Worm (Caenorhabditis elegans) whole organism, L4 larva: ENCODE data around the gene F59A7.2.
A peak's percentile ranks its signal among the peaks of the same experiment; 100 is the strongest.

Experiments
- F37D6.2 ChIP-seq: sonication (generic microtip); optimal IDR thresholded peaks from 2 replicates; lab custom pipeline; 2016; ENCODE audit warnings: mild to moderate bottlenecking, missing genetic modification characterization, missing compliant biosample characterization
- F44E2.7 ChIP-seq: fragments of 200-800 bp; sonication (Bioruptor generic); IDR thresholded peaks from 2 replicates; pipeline ENCODE4 v2.1.2; 2022; ENCODE audit warnings: missing genetic modification characterization, missing compliant biosample characterization
- Y75B8A.6 ChIP-seq: fragments of 200-800 bp; sonication (Bioruptor generic); IDR thresholded peaks from 2 replicates; pipeline ENCODE4 v1.3.6; 2022; ENCODE audit warnings: missing genetic modification reagents, missing genetic modification characterization, missing compliant biosample characterization
- ZK337.2 ChIP-seq: fragments of 200-800 bp; sonication (Bioruptor generic); IDR thresholded peaks from 2 replicates; pipeline ENCODE4 v1.3.6; 2022; ENCODE audit warnings: missing genetic modification reagents, missing genetic modification characterization, missing compliant biosample characterization
- aha-1 ChIP-seq: fragments of 150-350 bp; peaks from one replicate; lab custom pipeline; 2014; ENCODE audit warnings: missing biosample characterization, missing genetic modification characterization
- arid-1 ChIP-seq: fragments of 200-800 bp; sonication (Bioruptor generic); conservative IDR thresholded peaks from 2 replicates; pipeline ENCODE4 v1.3.6; 2022; ENCODE audit warnings: missing genetic modification reagents, missing genetic modification characterization, missing compliant biosample characterization
- attf-4 ChIP-seq: sonication (generic microtip); optimal IDR thresholded peaks from 3 replicates; lab custom pipeline; 2017; ENCODE audit warnings: missing biosample characterization, missing genetic modification characterization
- ceh-32 ChIP-seq: sonication (generic microtip); optimal IDR thresholded peaks from 2 replicates; lab custom pipeline; 2016; ENCODE audit warnings: mild to moderate bottlenecking, missing genetic modification characterization, missing compliant biosample characterization; ENCODE audit not compliant: poor library complexity
- ces-1 ChIP-seq: fragments of 150-350 bp; sonication (generic microtip); optimal IDR thresholded peaks from 4 replicates; lab custom pipeline; 2014; ENCODE audit warnings: missing biosample characterization, missing genetic modification reagents, missing genetic modification characterization
- cey-2 ChIP-seq: sonication (generic microtip); optimal IDR thresholded peaks from 3 replicates; lab custom pipeline; 2017; ENCODE audit warnings: missing genetic modification characterization, mild to moderate bottlenecking, missing compliant biosample characterization, antibody characterized with exemption, borderline replicate concordance; ENCODE audit not compliant: insufficient read depth
- daf-19 ChIP-seq: fragments of 200-800 bp; sonication (Bioruptor generic); conservative IDR thresholded peaks from 2 replicates; pipeline ENCODE4 v1.3.6; 2022; ENCODE audit warnings: missing genetic modification characterization, missing compliant biosample characterization
- daf-8 ChIP-seq: fragments of 200-800 bp; sonication (Bioruptor generic); IDR thresholded peaks from 2 replicates; pipeline ENCODE4 v1.3.6; 2022; ENCODE audit warnings: missing genetic modification characterization, missing compliant biosample characterization
- dmd-6 ChIP-seq: fragments of 200-800 bp; sonication (Bioruptor generic); IDR thresholded peaks from 2 replicates; pipeline ENCODE4 v1.3.6; 2022; ENCODE audit warnings: missing genetic modification reagents, missing genetic modification characterization, missing compliant biosample characterization
- dve-1 ChIP-seq: sonication (generic microtip); optimal IDR thresholded peaks from 2 replicates; lab custom pipeline; 2017; ENCODE audit warnings: antibody characterized with exemption, mild to moderate bottlenecking, missing genetic modification characterization, missing compliant biosample characterization; ENCODE audit not compliant: insufficient read depth
- egl-27 ChIP-seq: sonication (generic microtip); optimal IDR thresholded peaks from 3 replicates; lab custom pipeline; 2017; ENCODE audit warnings: missing biosample characterization, missing genetic modification reagents, missing genetic modification characterization
- gei-8 ChIP-seq: fragments of 200-800 bp; sonication (Bioruptor generic); optimal IDR thresholded peaks from 2 replicates; lab custom pipeline; 2018; ENCODE audit warnings: mild to moderate bottlenecking, missing genetic modification characterization, missing compliant biosample characterization
- hif-1 ChIP-seq, 2 experiments: sonication (generic microtip); optimal IDR thresholded peaks; 2 replicates each; lab custom pipeline; 2016 to 2017; ENCODE audit warnings: missing compliant biosample characterization in 2 of 2, missing genetic modification characterization in 2 of 2, missing genetic modification reagents in 2 of 2, missing genotype in 2 of 2, mild to moderate bottlenecking in 1 of 2
- hlh-11 ChIP-seq: fragments of 200-800 bp; sonication (Bioruptor generic); optimal IDR thresholded peaks from 2 replicates; lab custom pipeline; 2018; ENCODE audit warnings: mild to moderate bottlenecking, missing genetic modification characterization, missing compliant biosample characterization
- lin-1 ChIP-seq: fragments of 200-800 bp; sonication (Bioruptor generic); IDR thresholded peaks from 2 replicates; pipeline ENCODE4 v1.3.6; 2022; ENCODE audit warnings: missing genetic modification reagents, missing genetic modification characterization, missing compliant biosample characterization
- lin-15B ChIP-seq: fragments of 150-350 bp; sonication (generic microtip); optimal IDR thresholded peaks from 3 replicates; lab custom pipeline; 2014; ENCODE audit warnings: missing biosample characterization, missing genetic modification characterization
- lin-38 ChIP-seq: fragments of 200-800 bp; sonication (Bioruptor generic); IDR thresholded peaks from 2 replicates; pipeline ENCODE4 v1.3.6; 2022; ENCODE audit warnings: missing genetic modification reagents, missing genetic modification characterization, missing compliant biosample characterization
- lir-3 ChIP-seq: sonication (generic microtip); optimal IDR thresholded peaks from 2 replicates; lab custom pipeline; 2016; ENCODE audit warnings: mild to moderate bottlenecking, missing genetic modification characterization, missing compliant biosample characterization
- lsy-2 ChIP-seq, 2 experiments: fragments of 150-350 bp in 1 of 2; sonication (generic microtip) in 1 of 2; optimal IDR thresholded peaks; 2 replicates each; lab custom pipeline; 2014 to 2017; ENCODE audit warnings: missing biosample characterization in 2 of 2, missing genetic modification characterization in 2 of 2
- mdl-1 ChIP-seq, 2 experiments: fragments of 150-350 bp in 1 of 2; sonication (generic microtip) in 1 of 2; optimal IDR thresholded peaks; 2 replicates each; lab custom pipeline; 2014 to 2017; ENCODE audit warnings: missing biosample characterization in 2 of 2, missing genetic modification characterization in 2 of 2
- mes-2 ChIP-seq: sonication (generic microtip); optimal IDR thresholded peaks from 2 replicates; lab custom pipeline; 2016; ENCODE audit warnings: missing genotype, mild to moderate bottlenecking, missing genetic modification characterization, missing compliant biosample characterization; ENCODE audit not compliant: poor library complexity, severe bottlenecking
- nhr-102 ChIP-seq: sonication (generic microtip); optimal IDR thresholded peaks from 2 replicates; lab custom pipeline; 2016; ENCODE audit warnings: mild to moderate bottlenecking, missing genetic modification characterization, moderate library complexity, missing compliant biosample characterization
- nhr-237 ChIP-seq: sonication (generic microtip); optimal IDR thresholded peaks from 2 replicates; lab custom pipeline; 2017; ENCODE audit warnings: missing biosample characterization, missing genetic modification characterization
- nhr-6 ChIP-seq: fragments of 150-350 bp; optimal IDR thresholded peaks from 2 replicates; lab custom pipeline; 2014; ENCODE audit warnings: missing biosample characterization, missing genetic modification characterization
- nhr-76 ChIP-seq: fragments of 150-350 bp; optimal IDR thresholded peaks from 2 replicates; lab custom pipeline; 2014; ENCODE audit warnings: missing biosample characterization, missing genetic modification characterization
- nhr-77 ChIP-seq: fragments of 150-350 bp; optimal IDR thresholded peaks from 2 replicates; lab custom pipeline; 2014; ENCODE audit warnings: missing biosample characterization, missing genetic modification characterization
- pha-4 ChIP-seq, 2 experiments: fragments of 150-350 bp in 1 of 2; fragments of 200-800 bp in 1 of 2; sonication (Bioruptor generic) in 1 of 2; IDR thresholded peaks in 1 of 2; optimal IDR thresholded peaks in 1 of 2; 2 replicates each; pipeline versions ENCODE4 v1.3.6 to Lab custom; 2014 to 2022; ENCODE audit warnings: missing genetic modification characterization in 2 of 2, missing genetic modification reagents in 2 of 2, missing biosample characterization in 1 of 2, missing compliant biosample characterization in 1 of 2
- pqm-1 ChIP-seq: sonication (generic microtip); optimal IDR thresholded peaks from 2 replicates; lab custom pipeline; 2017; ENCODE audit warnings: missing biosample characterization, missing genetic modification characterization
- rbr-2 ChIP-seq: sonication (generic microtip); optimal IDR thresholded peaks from 2 replicates; lab custom pipeline; 2016; ENCODE audit warnings: missing genotype, missing genetic modification characterization, missing compliant biosample characterization
- skn-1 ChIP-seq: fragments of 150-350 bp; optimal IDR thresholded peaks from 2 replicates; lab custom pipeline; 2014; ENCODE audit warnings: missing biosample characterization, missing genetic modification characterization
- spr-1 ChIP-seq: sonication (generic microtip); optimal IDR thresholded peaks from 2 replicates; lab custom pipeline; 2016; ENCODE audit warnings: mild to moderate bottlenecking, missing genetic modification characterization, missing compliant biosample characterization
- tag-97 ChIP-seq: fragments of 200-800 bp; sonication (Bioruptor generic); IDR thresholded peaks from 2 replicates; pipeline ENCODE4 v1.3.6; 2022; ENCODE audit warnings: missing genetic modification characterization, missing compliant biosample characterization
- unc-130 ChIP-seq: sonication (generic microtip); optimal IDR thresholded peaks from 2 replicates; lab custom pipeline; 2016; ENCODE audit warnings: missing genetic modification reagents, missing genetic modification characterization, missing compliant biosample characterization
- unc-39 ChIP-seq: sonication (generic microtip); optimal IDR thresholded peaks from 2 replicates; lab custom pipeline; 2017; ENCODE audit warnings: missing biosample characterization, missing genetic modification characterization
- unc-62 ChIP-seq, 3 experiments: fragments of 150-350 bp in 1 of 3; sonication (generic microtip); optimal IDR thresholded peaks in 2 of 3; peaks in 1 of 3; 1 replicate in 1 of 3; 2 replicates in 2 of 3; lab custom pipeline; 2014 to 2017; ENCODE audit warnings: missing biosample characterization in 3 of 3, missing genetic modification characterization in 3 of 3, missing genetic modification reagents in 3 of 3, missing genotype in 1 of 3
- zip-11 ChIP-seq: fragments of 200-800 bp; sonication (Bioruptor generic); IDR thresholded peaks from 2 replicates; pipeline ENCODE4 v1.3.6; 2022; ENCODE audit warnings: missing genetic modification characterization, missing compliant biosample characterization
- zip-2 ChIP-seq: fragments of 150-350 bp; optimal IDR thresholded peaks from 2 replicates; lab custom pipeline; 2014; ENCODE audit warnings: missing biosample characterization, missing genetic modification characterization

F59A7.2 gene

ce11 chrV:2008412-2008811 lies 7.9 kb downstream of the F59A7.2 start (continued):
- peak; percentile 70 for TF ChIP-seq nhr-102 (tag; lab: Kevin White, UChicago)
- peak; percentile 15 for TF ChIP-seq lin-15B (tag; lab: Kevin White, UChicago)

ce11 chrV:2004659-2005058 lies 11.7 kb downstream of the F59A7.2 start, which contains the start of gene cysl-4:
TSS of gene cysl-4 (plus strand) at chrV:2004959.
- TF ChIP-seq unc-62 (GFP tag; optimal IDR thresholded peaks at IDR 0.05 in 1 of 2; lab: Kevin White, UChicago) (peak in 1 of 2 experiments; percentile 16), unc-62 (tag; optimal IDR thresholded peaks at IDR 0.05; lab: Kevin White, UChicago) (no peak), nhr-77 (tag; lab: Kevin White, UChicago) (no peak)
- TF ChIP-seq, all 104 proteins: peak for 1

ce11 chrV:2004229-2004628 lies 12.1 kb downstream of the F59A7.2 start, which contains the start of gene clec-206:
TSS of gene clec-206 (minus strand) at chrV:2004329.
- TF ChIP-seq ceh-32 (tag; lab: Kevin White, UChicago) (no peak), daf-8 (GFP tag; lab: Robert Waterston, UW) (no peak), F37D6.2 (tag; lab: Kevin White, UChicago) (no peak), unc-39 (tag; lab: Kevin White, UChicago) (no peak), lin-38 (GFP tag; lab: Robert Waterston, UW) (no peak), hif-1 (tag; optimal IDR thresholded peaks at IDR 0.05; lab: Kevin White, UChicago) (no peak), zip-11 (GFP tag; lab: Robert Waterston, UW) (no peak), lsy-2 (tag; optimal IDR thresholded peaks at IDR 0.05; lab: Kevin White, UChicago) (no peak), mes-2 (tag; lab: Kevin White, UChicago) (no peak), ces-1 (GFP tag; lab: Kevin White, UChicago) (no peak), attf-4 (tag; lab: Kevin White, UChicago) (no peak), lin-1 (no peak), ZK337.2 (GFP tag; lab: Robert Waterston, UW) (no peak), nhr-102 (tag; lab: Kevin White, UChicago) (no peak), Y75B8A.6 (no peak), nhr-77 (tag; lab: Kevin White, UChicago) (no peak), nhr-76 (tag; lab: Kevin White, UChicago) (no peak)

ce11 chrV:1999531-2000094 lies 16.7 kb downstream of the F59A7.2 start, which contains the start of gene alh-5:
TSS of gene alh-5 (minus strand) at chrV:1999581.
- TF ChIP-seq nhr-77 (tag; lab: Kevin White, UChicago) (peak; percentile 55), mdl-1 (tag; optimal IDR thresholded peaks at IDR 0.05; lab: Kevin White, UChicago) (no peak), lin-38 (GFP tag; lab: Robert Waterston, UW) (no peak), gei-8 (GFP tag; lab: Kevin White, UChicago) (no peak), daf-19 (GFP tag; lab: Robert Waterston, UW) (no peak), F37D6.2 (tag; lab: Kevin White, UChicago) (no peak), egl-27 (no peak), lsy-2 (tag; optimal IDR thresholded peaks at IDR 0.05; lab: Kevin White, UChicago) (no peak), tag-97 (GFP tag; lab: Robert Waterston, UW) (no peak), dve-1 (tag; lab: Kevin White, UChicago) (peak; percentile 58), lir-3 (tag; lab: Kevin White, UChicago) (no peak), arid-1 (no peak), nhr-237 (tag; lab: Kevin White, UChicago) (no peak), unc-130 (GFP tag; lab: Kevin White, UChicago) (no peak), spr-1 (tag; lab: Kevin White, UChicago) (no peak), pqm-1 (tag; lab: Kevin White, UChicago) (peak; percentile 5), hlh-11 (peak; percentile 31), aha-1 (tag; lab: Kevin White, UChicago) (peak; percentile 40), dmd-6 (GFP tag; lab: Robert Waterston, UW) (peak; percentile 35; the same call in 1 of the 2 replicates), F44E2.7 (GFP tag; lab: Robert Waterston, UW) (no peak), pha-4 (GFP tag; IDR thresholded peaks at IDR 0.05; lab: Robert Waterston, UW) (no peak), pha-4 (tag; optimal IDR thresholded peaks at IDR 0.05; lab: Kevin White, UChicago) (no peak), cey-2 (tag; lab: Kevin White, UChicago) (no peak), rbr-2 (tag; lab: Kevin White, UChicago) (no peak), zip-2 (tag; lab: Kevin White, UChicago) (no peak), hif-1 (tag; optimal IDR thresholded peaks at IDR 0.05; lab: Kevin White, UChicago) (no peak), ces-1 (GFP tag; lab: Kevin White, UChicago) (no peak), skn-1 (tag; lab: Kevin White, UChicago) (no peak), mes-2 (tag; lab: Kevin White, UChicago) (no peak), nhr-6 (tag; lab: Kevin White, UChicago) (no peak), ceh-32 (tag; lab: Kevin White, UChicago) (no peak)
